Worm (Caenorhabditis elegans) whole organism, young adult: Measurements from ENCODE around the gene R02D5.9.

Experiments used
- D2030.7 ChIP-seq: fragments of 200-800 bp; sonication (Bioruptor generic); IDR thresholded peaks from 2 replicates; pipeline ENCODE4 v1.3.6; 2022; ENCODE audit warnings: missing genetic modification reagents, missing genetic modification characterization, missing compliant biosample characterization
- F22D6.2 ChIP-seq: sonication (generic microtip); optimal IDR thresholded peaks from 2 replicates; lab custom pipeline; 2016; ENCODE audit warnings: mild to moderate bottlenecking, missing genetic modification characterization, missing compliant biosample characterization
- F57A8.1 ChIP-seq: fragments of 200-800 bp; sonication (Bioruptor generic); optimal IDR thresholded peaks from 2 replicates; lab custom pipeline; 2018; ENCODE audit warnings: mild to moderate bottlenecking, missing genetic modification characterization, moderate library complexity, missing compliant biosample characterization
- F57C9.4 ChIP-seq: sonication (generic microtip); optimal IDR thresholded peaks from 2 replicates; lab custom pipeline; 2017; ENCODE audit warnings: mild to moderate bottlenecking, missing genetic modification characterization, missing compliant biosample characterization
- Y56A3A.18 ChIP-seq: fragments of 200-800 bp; sonication (Bioruptor generic); IDR thresholded peaks from 2 replicates; pipeline ENCODE4 v1.3.6; 2022; ENCODE audit warnings: missing genetic modification reagents, missing genetic modification characterization, missing compliant biosample characterization
- atf-7 ChIP-seq: sonication (generic microtip); optimal IDR thresholded peaks from 2 replicates; lab custom pipeline; 2017; ENCODE audit warnings: mild to moderate bottlenecking, missing genetic modification characterization, missing compliant biosample characterization
- athp-1 ChIP-seq: sonication (generic microtip); optimal IDR thresholded peaks from 2 replicates; lab custom pipeline; 2017; ENCODE audit warnings: mild to moderate bottlenecking, missing genetic modification characterization, missing compliant biosample characterization
- ceh-58 ChIP-seq: fragments of 200-800 bp; sonication (Bioruptor generic); IDR thresholded peaks from 2 replicates; pipeline ENCODE4 v1.3.6; 2022; ENCODE audit warnings: missing genetic modification characterization, missing compliant biosample characterization
- egl-44 ChIP-seq: fragments of 200-800 bp; sonication (Bioruptor generic); IDR thresholded peaks from 2 replicates; pipeline ENCODE4 v1.3.6; 2022; ENCODE audit warnings: missing genetic modification reagents, missing genetic modification characterization, missing compliant biosample characterization
- ekl-4 ChIP-seq: fragments of 200-800 bp; sonication (Bioruptor generic); IDR thresholded peaks from 2 replicates; pipeline ENCODE4 v1.3.6; 2022; ENCODE audit warnings: missing genetic modification reagents, missing genetic modification characterization, missing compliant biosample characterization
- fkh-3 ChIP-seq: sonication (generic microtip); optimal IDR thresholded peaks from 2 replicates; lab custom pipeline; 2016; ENCODE audit warnings: mild to moderate bottlenecking, missing genetic modification characterization, missing compliant biosample characterization
- mel-28 ChIP-seq: sonication (generic microtip); optimal IDR thresholded peaks from 2 replicates; lab custom pipeline; 2016; ENCODE audit warnings: borderline replicate concordance, mild to moderate bottlenecking, missing genetic modification characterization, missing compliant biosample characterization
- unc-62 ChIP-seq: fragments of 150-350 bp; optimal IDR thresholded peaks from 2 replicates; lab custom pipeline; 2014; ENCODE audit warnings: missing biosample characterization, missing genetic modification reagents, missing genetic modification characterization

DNA sequence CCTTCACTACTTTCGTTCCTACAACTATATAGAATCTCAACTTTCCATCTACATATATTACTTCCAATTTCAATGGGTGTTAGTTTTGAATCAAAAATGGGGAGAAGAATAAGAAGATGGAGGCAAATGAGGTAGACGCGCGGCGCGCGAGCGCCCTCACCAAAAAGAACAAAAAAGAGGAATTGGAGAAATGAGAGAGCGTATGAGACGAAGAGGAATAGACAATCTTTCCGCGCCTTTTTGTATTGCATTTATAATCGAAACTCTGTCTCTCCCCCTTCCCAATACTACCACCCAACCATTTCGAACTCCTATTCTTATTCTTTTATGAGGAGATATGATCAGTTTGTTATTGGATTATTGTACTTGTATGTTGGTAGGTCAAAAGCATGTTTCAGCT is 10.4 kb downstream of the R02D5.9 start:
- TF ChIP-seq fkh-3 (tag; lab: Kevin White, UChicago) (no peak), ekl-4 (no peak), F57A8.1 (GFP tag; lab: Kevin White, UChicago) (no peak), D2030.7 (GFP tag; lab: Robert Waterston, UW) (no peak), Y56A3A.18 (GFP tag; lab: Robert Waterston, UW) (no peak), ceh-58 (GFP tag; lab: Robert Waterston, UW) (no peak), egl-44 (GFP tag; lab: Robert Waterston, UW) (no peak), F22D6.2 (tag; lab: Kevin White, UChicago) (no peak), F57C9.4 (tag; lab: Kevin White, UChicago) (no peak), athp-1 (tag; lab: Kevin White, UChicago) (no peak), unc-62 (GFP tag; lab: Kevin White, UChicago) (no peak), atf-7 (no peak), mel-28 (tag; lab: Kevin White, UChicago) (no peak)
